Worm (Caenorhabditis elegans): ENCODE data around the gene tra-4.

DNA sequence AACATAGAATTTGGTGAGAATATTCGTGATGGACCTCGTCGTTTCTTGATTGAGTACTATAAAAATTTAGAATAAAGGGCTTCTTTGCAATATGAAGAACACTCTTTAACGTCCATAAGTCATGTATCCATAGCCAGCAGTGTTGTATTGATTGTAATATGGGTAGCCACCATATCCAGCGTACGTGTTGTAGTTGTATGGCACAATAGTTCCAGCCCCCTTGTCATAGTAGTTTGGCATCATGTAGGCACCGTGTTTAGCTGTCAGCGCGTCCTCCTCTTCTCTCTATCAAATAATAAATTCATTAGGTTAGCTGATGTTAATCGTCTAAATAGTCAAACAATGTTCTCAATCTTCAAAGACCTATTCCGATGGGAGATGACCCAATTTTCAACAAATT, 15.9 kb upstream of the tra-4 start:
- TF ChIP-seq ama-1 (optimal IDR thresholded peaks at IDR 0.05), result no peak
- no peak for TF ChIP-seq flt-1 (GFP tag; IDR thresholded peaks at IDR 0.05)
- no peak for TF ChIP-seq tbx-37 (GFP tag; conservative IDR thresholded peaks at IDR 0.05)
- no peak for TF ChIP-seq sea-1 (GFP tag; conservative IDR thresholded peaks at IDR 0.05)
- TF ChIP-seq ets-7 (tag; optimal IDR thresholded peaks at IDR 0.05), result no peak
- TF ChIP-seq scrt-1 (GFP tag; IDR thresholded peaks at IDR 0.05), result no peak
- no peak for TF ChIP-seq ceh-13 (GFP tag; optimal IDR thresholded peaks at IDR 0.05)

All from whole organism, early embryonic.